Fruit fly (Drosophila melanogaster): Measurements from ENCODE around the gene PGRP-SA.

The PGRP-SA gene

DNA sequence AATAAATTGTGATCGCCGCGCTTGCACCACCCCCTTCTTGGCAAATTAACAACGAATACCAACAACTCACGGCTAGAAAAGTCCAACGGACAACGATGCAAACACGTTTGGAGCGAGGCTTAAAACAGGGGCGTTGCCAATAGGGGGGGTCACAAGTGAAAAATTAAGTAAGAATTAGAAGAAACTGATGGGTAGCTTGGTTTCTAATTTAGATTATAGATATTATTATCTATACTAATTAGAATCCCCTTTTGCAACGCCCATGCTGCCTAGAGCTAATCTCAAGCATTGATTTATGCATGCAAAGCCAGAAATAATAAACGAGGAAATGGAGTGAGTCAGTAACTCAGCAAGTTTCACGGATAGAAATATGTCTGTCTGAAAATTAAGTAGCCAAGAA is 43.0 kb upstream of the PGRP-SA start (continued):
- TF ChIP-seq Dad (GFP tag; optimal IDR thresholded peaks at IDR 0.05) = peak; percentile 55
- peak; percentile 22 for TF ChIP-seq Hand (GFP tag; optimal IDR thresholded peaks at IDR 0.05)
- peak; percentile 81 for TF ChIP-seq CG43689 (GFP tag; IDR thresholded peaks at IDR 0.05)
- no peak for TF ChIP-seq sna (GFP tag; IDR thresholded peaks at IDR 0.05; ENCODE audit: partially characterized antibody)
- TF ChIP-seq CG6765 (GFP tag; optimal IDR thresholded peaks at IDR 0.05) = peak; percentile 55
- TF ChIP-seq gt (GFP tag; IDR thresholded peaks at IDR 0.05) = no peak
- peak; percentile 65 for TF ChIP-seq tin (GFP tag; optimal IDR thresholded peaks at IDR 0.05)
- peak; percentile 75 for TF ChIP-seq CG31224 (GFP tag; IDR thresholded peaks at IDR 0.05)
- TF ChIP-seq CG13287 (GFP tag; IDR thresholded peaks at IDR 0.05; ENCODE audit: partially characterized antibody) = no peak
- TF ChIP-seq Hr39 (optimal IDR thresholded peaks at IDR 0.05) = no peak
- TF ChIP-seq Fer1 (GFP tag; optimal IDR thresholded peaks at IDR 0.05) = peak; percentile 79
- TF ChIP-seq hb (GFP tag; IDR thresholded peaks at IDR 0.05; ENCODE audit: partially characterized antibody) = no peak
- TF ChIP-seq luna (GFP tag; optimal IDR thresholded peaks at IDR 0.05) = no peak
- 0 out of 3 replicates have a peak, but pooled peaks have one; percentile 23 for TF ChIP-seq jigr1 (GFP tag; IDR thresholded peaks at IDR 0.05)
- TF ChIP-seq otp (GFP tag; IDR thresholded peaks at IDR 0.05) = peak; percentile 84
- TF ChIP-seq mirr (GFP tag; optimal IDR thresholded peaks at IDR 0.05) = peak; percentile 3
- no peak for TF ChIP-seq CG10431 (GFP tag; optimal IDR thresholded peaks at IDR 0.05)
- TF ChIP-seq Nf-YA (GFP tag; IDR thresholded peaks at IDR 0.05) = peak; percentile 59
- peak; percentile 20 for TF ChIP-seq CG5180 (GFP tag; optimal IDR thresholded peaks at IDR 0.05)
- peak; percentile 66 for TF ChIP-seq CG7357 (GFP tag; IDR thresholded peaks at IDR 0.05)
- TF ChIP-seq odd (GFP tag; optimal IDR thresholded peaks at IDR 0.05) = peak; percentile 45
- TF ChIP-seq jumu (GFP tag; optimal IDR thresholded peaks at IDR 0.05) = no peak
- peak; percentile 79 for TF ChIP-seq B-H1 (GFP tag; IDR thresholded peaks at IDR 0.05)
- no peak for TF ChIP-seq CG14860 (GFP tag; IDR thresholded peaks at IDR 0.05; ENCODE audit: partially characterized antibody)
- no peak for TF ChIP-seq CG7271 (tag; optimal IDR thresholded peaks at IDR 0.05)
- peak; percentile 72 for TF ChIP-seq CG14050 (GFP tag; IDR thresholded peaks at IDR 0.05)
- TF ChIP-seq CrebB (tag; optimal IDR thresholded peaks at IDR 0.05) = peak; percentile 9
- no peak for TF ChIP-seq CG34224 (GFP tag; IDR thresholded peaks at IDR 0.05; ENCODE audit: partially characterized antibody)
- peak; percentile 55 for TF ChIP-seq E2f2 (GFP tag; IDR thresholded peaks at IDR 0.05)
- peak; percentile 60 for TF ChIP-seq CG10209 (GFP tag; optimal IDR thresholded peaks at IDR 0.05)
- peak; percentile 74; the same call in 1 of the 2 replicates for TF ChIP-seq CG9215 (GFP tag; IDR thresholded peaks at IDR 0.05)
- TF ChIP-seq Ets65A (GFP tag) = peak; percentile 34
- peak; percentile 67 for TF ChIP-seq CG15514 (GFP tag; optimal IDR thresholded peaks at IDR 0.05)
- TF ChIP-seq Vsx1 (GFP tag; optimal IDR thresholded peaks at IDR 0.05) = peak; percentile 76
- peak; percentile 65 for TF ChIP-seq CG6813 (GFP tag; optimal IDR thresholded peaks at IDR 0.05)
- TF ChIP-seq CG11723 (GFP tag; optimal IDR thresholded peaks at IDR 0.05) = peak; percentile 17
- 0 out of 2 replicates have a peak, but pooled peaks have one; percentile 7 for TF ChIP-seq CG4360 (GFP tag; IDR thresholded peaks at IDR 0.05)
- peak; percentile 66; the same call in 1 of the 2 replicates for TF ChIP-seq CG17612 (GFP tag; IDR thresholded peaks at IDR 0.05)
- TF ChIP-seq CG8359 (GFP tag; optimal IDR thresholded peaks at IDR 0.05; ENCODE audit: borderline replicate concordance) = peak; percentile 50
- peak; percentile 50; the same call in 1 of the 2 replicates for TF ChIP-seq MBD-R2 (GFP tag; IDR thresholded peaks at IDR 0.05)
- no peak for TF ChIP-seq CG7745 (tag; optimal IDR thresholded peaks at IDR 0.05)
- no peak for TF ChIP-seq B-H2 (GFP tag; optimal IDR thresholded peaks at IDR 0.05)
- no peak for TF ChIP-seq bigmax (GFP tag; optimal IDR thresholded peaks at IDR 0.05)
- TF ChIP-seq Doc2 (GFP tag; IDR thresholded peaks at IDR 0.05) = no peak
- TF ChIP-seq gsb-n (tag; optimal IDR thresholded peaks at IDR 0.05) = peak; percentile 32
- TF ChIP-seq Xbp1 (GFP tag; optimal IDR thresholded peaks at IDR 0.05) = peak; percentile 73
- TF ChIP-seq Dip2 (GFP tag; IDR thresholded peaks at IDR 0.05) = no peak
- no peak for TF ChIP-seq CG1832 (GFP tag; optimal IDR thresholded peaks at IDR 0.05)
- peak; percentile 34 for TF ChIP-seq CG6683 (GFP tag; optimal IDR thresholded peaks at IDR 0.05)
- TF ChIP-seq h (optimal IDR thresholded peaks at IDR 0.05) = no peak
- TF ChIP-seq maf-S (GFP tag; optimal IDR thresholded peaks at IDR 0.05) = no peak
